Worm (Caenorhabditis elegans): ENCODE data around the gene osm-9.

ce11 chrIV:3531535-3531934 is 25.7 kb downstream of the osm-9 start:
- TF ChIP-seq unc-62 (GFP tag; optimal IDR thresholded peaks at IDR 0.05) (no peak), unc-55 (GFP tag; optimal IDR thresholded peaks at IDR 0.05) (no peak), ceh-16 (tag; optimal IDR thresholded peaks at IDR 0.05) (no peak), ama-1 (optimal IDR thresholded peaks at IDR 0.05) (no peak), ztf-11 (tag; optimal IDR thresholded peaks at IDR 0.05) (no peak), nhr-237 (tag; optimal IDR thresholded peaks at IDR 0.05) (no peak), snpc-4 (tag; optimal IDR thresholded peaks at IDR 0.05) (no peak), ceh-82 (tag; optimal IDR thresholded peaks at IDR 0.05) (no peak), nhr-12 (tag; optimal IDR thresholded peaks at IDR 0.05) (no peak), mdl-1 (tag; optimal IDR thresholded peaks at IDR 0.05) (no peak), aly-2 (tag; optimal IDR thresholded peaks at IDR 0.05) (no peak), lin-11 (tag; optimal IDR thresholded peaks at IDR 0.05) (no peak), lin-39 (tag; optimal IDR thresholded peaks at IDR 0.05) (no peak)
